Worm (Caenorhabditis elegans): ENCODE measurements around the gene nape-2.

Gene nape-2

DNA sequence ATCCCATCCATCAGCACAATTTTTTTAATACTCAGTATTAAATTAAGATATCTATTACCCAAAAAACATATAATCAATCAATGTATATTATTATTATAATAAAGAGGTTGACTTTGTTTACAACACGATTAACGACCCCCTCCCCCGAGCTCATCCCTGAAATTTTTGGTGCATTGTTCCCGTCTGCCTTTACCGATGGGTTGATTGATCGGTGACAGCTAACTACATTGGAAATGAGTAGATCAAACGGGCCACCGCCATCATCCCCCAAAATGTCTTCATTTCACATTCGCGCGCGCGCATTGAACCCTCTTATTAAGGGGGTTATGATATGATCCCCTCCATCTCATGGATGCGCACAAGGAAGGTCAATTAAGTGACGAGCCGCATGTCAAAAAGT, 21.1 kb upstream of the nape-2 start:
- TF ChIP-seq hlh-17 (GFP tag; optimal IDR thresholded peaks at IDR 0.05; ENCODE audit: borderline replicate concordance) = no peak
- no peak for TF ChIP-seq lin-15B (tag; optimal IDR thresholded peaks at IDR 0.05)
- TF ChIP-seq blmp-1 (tag; optimal IDR thresholded peaks at IDR 0.05) = no peak
- no peak for TF ChIP-seq lin-39 (tag; optimal IDR thresholded peaks at IDR 0.05)
- no peak for TF ChIP-seq elt-2 (tag; optimal IDR thresholded peaks at IDR 0.05)
- no peak for TF ChIP-seq ceh-88 (GFP tag; IDR thresholded peaks at IDR 0.05)
- TF ChIP-seq lin-35 (GFP tag; optimal IDR thresholded peaks at IDR 0.05) = no peak
- no peak for TF ChIP-seq irx-1 (tag; optimal IDR thresholded peaks at IDR 0.05)
- no peak for TF ChIP-seq elt-3 (tag; optimal IDR thresholded peaks at IDR 0.05)
- TF ChIP-seq ceh-90 (tag; optimal IDR thresholded peaks at IDR 0.05) = no peak
- TF ChIP-seq nhr-90 (tag; optimal IDR thresholded peaks at IDR 0.05; ENCODE audit: poor library complexity) = no peak
- TF ChIP-seq dsc-1 (tag; optimal IDR thresholded peaks at IDR 0.05) = no peak
- TF ChIP-seq lsy-2 (tag; optimal IDR thresholded peaks at IDR 0.05) = no peak
- TF ChIP-seq unc-62 (GFP tag; optimal IDR thresholded peaks at IDR 0.05) = no peak
- TF ChIP-seq nhr-19 (GFP tag; conservative IDR thresholded peaks at IDR 0.05) = no peak

DNA sequence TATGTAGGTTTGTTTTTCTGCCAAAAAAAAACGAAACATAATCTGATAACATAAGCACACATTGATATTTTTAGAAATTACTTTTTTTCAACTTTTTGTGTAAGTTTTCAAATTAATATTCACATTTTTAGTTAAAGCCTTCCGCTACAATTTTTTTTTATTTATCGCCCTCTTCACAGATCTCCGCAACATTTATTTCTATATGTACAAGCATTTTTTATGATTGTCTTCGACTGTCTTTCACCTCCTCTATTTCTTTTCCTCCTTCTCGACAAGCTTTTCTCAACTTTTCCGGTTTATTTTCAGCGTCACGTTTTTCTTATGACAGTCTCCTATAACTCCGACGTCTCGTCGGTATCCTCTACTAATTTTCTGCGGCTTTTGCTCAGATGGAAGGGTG, 17.2 kb upstream of the nape-2 start, which contains the start of gene best-20:
Gene best-20 (plus strand): TSS at position 301 of the 400 bp plus-strand sequence.
- TF ChIP-seq fos-1 (tag; optimal IDR thresholded peaks at IDR 0.05) (no peak), elt-2 (tag; optimal IDR thresholded peaks at IDR 0.05) (no peak), mab-9 (GFP tag; IDR thresholded peaks at IDR 0.05) (no peak), aha-1 (tag; optimal IDR thresholded peaks at IDR 0.05) (no peak), rnt-1 (tag; optimal IDR thresholded peaks at IDR 0.05) (no peak), jun-1 (tag; optimal IDR thresholded peaks at IDR 0.05) (no peak), mep-1 (tag; optimal IDR thresholded peaks at IDR 0.05) (no peak), ces-1 (GFP tag; optimal IDR thresholded peaks at IDR 0.05) (no peak), alr-1 (tag; optimal IDR thresholded peaks at IDR 0.05; ENCODE audit: borderline replicate concordance) (no peak), pag-3 (tag; optimal IDR thresholded peaks at IDR 0.05; ENCODE audit: borderline replicate concordance, insufficient read depth) (no peak), egl-13 (tag; optimal IDR thresholded peaks at IDR 0.05) (no peak), egl-27 (tag; optimal IDR thresholded peaks at IDR 0.05) (no peak), nhr-11 (tag; optimal IDR thresholded peaks at IDR 0.05) (no peak), nhr-90 (tag; optimal IDR thresholded peaks at IDR 0.05; ENCODE audit: poor library complexity) (no peak), nhr-84 (tag; optimal IDR thresholded peaks at IDR 0.05) (no peak), xbp-1 (tag; optimal IDR thresholded peaks at IDR 0.05) (no peak), lin-35 (GFP tag; optimal IDR thresholded peaks at IDR 0.05) (no peak), ets-5 (GFP tag; IDR thresholded peaks at IDR 0.05) (no peak), nhr-77 (tag; optimal IDR thresholded peaks at IDR 0.05) (no peak), mdl-1 (tag; optimal IDR thresholded peaks at IDR 0.05) (no peak)

- TF ChIP-seq tbx-2 (tag; optimal IDR thresholded peaks at IDR 0.05) (no peak), aha-1 (tag; optimal IDR thresholded peaks at IDR 0.05) (no peak), skn-1 (tag; optimal IDR thresholded peaks at IDR 0.05) (no peak), lir-3 (tag; optimal IDR thresholded peaks at IDR 0.05; ENCODE audit: poor library complexity) (no peak), nhr-71 (tag; optimal IDR thresholded peaks at IDR 0.05) (no peak), lin-15B (tag; optimal IDR thresholded peaks at IDR 0.05) (no peak)
Measured at ce11 chrIV:3755355-3755754, 16.6 kb upstream of the nape-2 start, which contains the start of gene Y37E11AR.7. Gene Y37E11AR.7, minus strand, starts transcription at chrIV:3755455.

- TF ChIP-seq vab-15 (tag; optimal IDR thresholded peaks at IDR 0.05) = no peak
- no peak for TF ChIP-seq unc-86 (tag; optimal IDR thresholded peaks at IDR 0.05)
- TF ChIP-seq mdl-1 (tag; optimal IDR thresholded peaks at IDR 0.05) = no peak
- no peak for TF ChIP-seq efl-1 (optimal IDR thresholded peaks at IDR 0.05)
- TF ChIP-seq efl-1 (GFP tag; optimal IDR thresholded peaks at IDR 0.05 in 1 of 2) = peak in 1 of 2 experiments; percentile 66
- no peak for TF ChIP-seq hlh-17 (GFP tag; optimal IDR thresholded peaks at IDR 0.05; ENCODE audit: borderline replicate concordance)
- no peak for TF ChIP-seq ceh-90 (tag; optimal IDR thresholded peaks at IDR 0.05)
- TF ChIP-seq nhr-11 (tag; optimal IDR thresholded peaks at IDR 0.05) = no peak
- TF ChIP-seq nhr-77 (tag; optimal IDR thresholded peaks at IDR 0.05) = no peak
- no peak for TF ChIP-seq C04F5.9 (tag; optimal IDR thresholded peaks at IDR 0.05)
- no peak for TF ChIP-seq lin-15B (tag; optimal IDR thresholded peaks at IDR 0.05)
- no peak for TF ChIP-seq lin-14 (GFP tag; optimal IDR thresholded peaks at IDR 0.05)
- no peak for TF ChIP-seq nhr-76 (tag; optimal IDR thresholded peaks at IDR 0.05)
- no peak for TF ChIP-seq unc-30 (tag; optimal IDR thresholded peaks at IDR 0.05)
- no peak for TF ChIP-seq lin-39 (tag; optimal IDR thresholded peaks at IDR 0.05)
- no peak for TF ChIP-seq ceh-63 (GFP tag; optimal IDR thresholded peaks at IDR 0.05)
- peak; percentile 21 for TF ChIP-seq snu-23 (GFP tag; optimal IDR thresholded peaks at IDR 0.05)
- TF ChIP-seq lin-35 (GFP tag; optimal IDR thresholded peaks at IDR 0.05) = peak in 1 of 2 experiments; percentile 8
- no peak for TF ChIP-seq ets-5 (GFP tag; IDR thresholded peaks at IDR 0.05)
- no peak for TF ChIP-seq lin-13 (GFP tag; optimal IDR thresholded peaks at IDR 0.05)
Measured at ce11 chrIV:3752276-3752675, 13.6 kb upstream of the nape-2 start.

Data from whole organism, L1 larva.